Worm (Caenorhabditis elegans) whole organism, L2 larva: Measurements from ENCODE around the gene C15C8.4.
A peak's percentile ranks its signal among the peaks of the same experiment; 100 is the strongest.

Experiments
- C34F6.9 ChIP-seq: fragments of 150-350 bp; optimal IDR thresholded peaks from 2 replicates; lab custom pipeline; 2014; ENCODE audit warnings: missing biosample characterization, missing genetic modification characterization
- F13H6.1 ChIP-seq: sonication (generic microtip); optimal IDR thresholded peaks from 2 replicates; lab custom pipeline; 2016; ENCODE audit warnings: missing genetic modification characterization, missing compliant biosample characterization
- R02D3.7 ChIP-seq: fragments of 150-350 bp; optimal IDR thresholded peaks from 2 replicates; lab custom pipeline; 2014; ENCODE audit warnings: missing biosample characterization, missing genetic modification characterization
- ZK546.5 ChIP-seq: sonication (generic microtip); optimal IDR thresholded peaks from 2 replicates; lab custom pipeline; 2017; ENCODE audit warnings: missing biosample characterization, missing genetic modification characterization
- ama-1 ChIP-seq: fragments of 150-350 bp; optimal IDR thresholded peaks from 2 replicates; lab custom pipeline; 2018; ENCODE audit warnings: inconsistent platforms
- blmp-1 ChIP-seq: sonication (generic microtip); optimal IDR thresholded peaks from 2 replicates; lab custom pipeline; 2017; ENCODE audit warnings: missing genetic modification characterization, mild to moderate bottlenecking, missing compliant biosample characterization, antibody characterized with exemption, moderate library complexity; ENCODE audit not compliant: insufficient read depth
- ceh-16 ChIP-seq: fragments of 150-350 bp; optimal IDR thresholded peaks from 2 replicates; lab custom pipeline; 2014; ENCODE audit warnings: missing biosample characterization, missing genetic modification characterization
- ceh-82 ChIP-seq: fragments of 150-350 bp; optimal IDR thresholded peaks from 2 replicates; lab custom pipeline; 2014; ENCODE audit warnings: missing biosample characterization, missing genetic modification characterization
- crh-2 ChIP-seq: sonication (generic microtip); optimal IDR thresholded peaks from 2 replicates; lab custom pipeline; 2017; ENCODE audit warnings: missing biosample characterization, missing genetic modification characterization
- egl-27 ChIP-seq: sonication (generic microtip); optimal IDR thresholded peaks from 3 replicates; lab custom pipeline; 2017; ENCODE audit warnings: missing biosample characterization, missing genetic modification reagents, missing genetic modification characterization
- elt-3 ChIP-seq: sonication (generic microtip); optimal IDR thresholded peaks from 2 replicates; lab custom pipeline; 2017; ENCODE audit warnings: missing biosample characterization, missing genetic modification characterization
- fos-1 ChIP-seq: fragments of 150-350 bp; optimal IDR thresholded peaks from 2 replicates; lab custom pipeline; 2014; ENCODE audit warnings: missing biosample characterization, missing genetic modification characterization
- gmeb-1 ChIP-seq: fragments of 150-350 bp; optimal IDR thresholded peaks from 2 replicates; lab custom pipeline; 2014; ENCODE audit warnings: missing biosample characterization, missing genetic modification characterization
- lin-11 ChIP-seq: fragments of 150-350 bp; sonication (generic microtip); optimal IDR thresholded peaks from 2 replicates; lab custom pipeline; 2014; ENCODE audit warnings: missing biosample characterization, missing genetic modification characterization, inconsistent platforms, mixed read lengths
- lin-13 ChIP-seq: fragments of 150-350 bp; optimal IDR thresholded peaks from 2 replicates; lab custom pipeline; 2014; ENCODE audit warnings: missing biosample characterization, missing genetic modification reagents, missing genetic modification characterization
- lin-39 ChIP-seq: fragments of 150-350 bp; optimal IDR thresholded peaks from 2 replicates; lab custom pipeline; 2014; ENCODE audit warnings: missing biosample characterization, missing genetic modification reagents, missing genetic modification characterization
- lsy-2 ChIP-seq, 2 experiments: fragments of 150-350 bp in 1 of 2; sonication (generic microtip) in 1 of 2; optimal IDR thresholded peaks; 2 replicates each; lab custom pipeline; 2014 to 2017; ENCODE audit warnings: missing biosample characterization in 2 of 2, missing genetic modification characterization in 2 of 2
- mab-5 ChIP-seq: fragments of 150-350 bp; optimal IDR thresholded peaks from 2 replicates; lab custom pipeline; 2014; ENCODE audit warnings: missing biosample characterization, missing genetic modification characterization
- mbf-1 ChIP-seq: sonication (generic microtip); optimal IDR thresholded peaks from 2 replicates; lab custom pipeline; 2017; ENCODE audit warnings: missing biosample characterization, missing genetic modification characterization
- mdl-1 ChIP-seq, 2 experiments: fragments of 150-350 bp in 1 of 2; sonication (generic microtip) in 1 of 2; optimal IDR thresholded peaks; 2 replicates each; lab custom pipeline; 2017; ENCODE audit warnings: missing biosample characterization in 2 of 2, missing genetic modification characterization in 2 of 2
- nhr-10 ChIP-seq: sonication (generic microtip); optimal IDR thresholded peaks from 2 replicates; lab custom pipeline; 2017; ENCODE audit warnings: missing biosample characterization, missing genetic modification characterization
- nhr-11 ChIP-seq: fragments of 150-350 bp; optimal IDR thresholded peaks from 2 replicates; lab custom pipeline; 2014; ENCODE audit warnings: missing biosample characterization, missing genetic modification characterization
- nhr-12 ChIP-seq: fragments of 150-350 bp; optimal IDR thresholded peaks from 2 replicates; lab custom pipeline; 2014; ENCODE audit warnings: missing biosample characterization, missing genetic modification characterization
- nhr-129 ChIP-seq: fragments of 150-350 bp; optimal IDR thresholded peaks from 2 replicates; lab custom pipeline; 2014; ENCODE audit warnings: missing biosample characterization, missing genetic modification characterization
- nhr-21 ChIP-seq: fragments of 150-350 bp; optimal IDR thresholded peaks from 2 replicates; lab custom pipeline; 2014; ENCODE audit warnings: missing biosample characterization, missing genetic modification characterization
- nhr-23 ChIP-seq: fragments of 150-350 bp; optimal IDR thresholded peaks from 2 replicates; lab custom pipeline; 2014; ENCODE audit warnings: missing biosample characterization, missing genetic modification reagents, missing genetic modification characterization
- nhr-237 ChIP-seq: fragments of 150-350 bp; optimal IDR thresholded peaks from 2 replicates; lab custom pipeline; 2014; ENCODE audit warnings: missing biosample characterization, missing genetic modification characterization
- nhr-6 ChIP-seq: fragments of 150-350 bp; optimal IDR thresholded peaks from 2 replicates; lab custom pipeline; 2014; ENCODE audit warnings: missing biosample characterization, missing genetic modification characterization
- nhr-77 ChIP-seq: fragments of 150-350 bp; optimal IDR thresholded peaks from 2 replicates; lab custom pipeline; 2014; ENCODE audit warnings: missing biosample characterization, missing genetic modification characterization
- peb-1 ChIP-seq: fragments of 150-350 bp; optimal IDR thresholded peaks from 2 replicates; lab custom pipeline; 2014; ENCODE audit warnings: missing biosample characterization, missing genetic modification characterization
- sem-4 ChIP-seq: fragments of 150-350 bp; optimal IDR thresholded peaks from 2 replicates; lab custom pipeline; 2014; ENCODE audit warnings: missing biosample characterization, missing genetic modification reagents, missing genetic modification characterization
- skn-1 ChIP-seq: sonication (generic microtip); optimal IDR thresholded peaks from 2 replicates; lab custom pipeline; 2017; ENCODE audit warnings: missing biosample characterization, missing genetic modification characterization
- sma-3 ChIP-seq: sonication (generic microtip); optimal IDR thresholded peaks from 2 replicates; lab custom pipeline; 2016; ENCODE audit warnings: missing genetic modification reagents, missing genetic modification characterization, missing compliant biosample characterization
- sma-9 ChIP-seq, 2 experiments: fragments of 150-350 bp in 1 of 2; sonication (generic microtip) in 1 of 2; optimal IDR thresholded peaks; 2 replicates each; lab custom pipeline; 2014 to 2016; ENCODE audit warnings: missing genetic modification characterization in 2 of 2, mild to moderate bottlenecking in 1 of 2, missing biosample characterization in 1 of 2, missing compliant biosample characterization in 1 of 2, missing genetic modification reagents in 1 of 2, moderate library complexity in 1 of 2
- snpc-4 ChIP-seq: fragments of 150-350 bp; optimal IDR thresholded peaks from 2 replicates; lab custom pipeline; 2014; ENCODE audit warnings: missing biosample characterization, missing genetic modification characterization
- unc-55 ChIP-seq: fragments of 150-350 bp; sonication (generic microtip); optimal IDR thresholded peaks from 3 replicates; lab custom pipeline; 2014; ENCODE audit warnings: missing biosample characterization, missing genetic modification reagents, missing genetic modification characterization
- unc-62 ChIP-seq: fragments of 150-350 bp; optimal IDR thresholded peaks from 2 replicates; lab custom pipeline; 2014; ENCODE audit warnings: missing biosample characterization, missing genetic modification reagents, missing genetic modification characterization
- zag-1 ChIP-seq: fragments of 150-350 bp; optimal IDR thresholded peaks from 2 replicates; lab custom pipeline; 2014; ENCODE audit warnings: missing biosample characterization, missing genetic modification characterization
- ztf-1 ChIP-seq: fragments of 200-800 bp; sonication (Bioruptor generic); conservative IDR thresholded peaks from 2 replicates; pipeline ENCODE4 v1.3.6; 2022; ENCODE audit warnings: missing genetic modification characterization, missing compliant biosample characterization
- ztf-11 ChIP-seq: sonication (generic microtip); optimal IDR thresholded peaks from 2 replicates; lab custom pipeline; 2017; ENCODE audit warnings: missing biosample characterization, missing genetic modification characterization
- ztf-4 ChIP-seq: fragments of 150-350 bp; optimal IDR thresholded peaks from 2 replicates; lab custom pipeline; 2014; ENCODE audit warnings: missing biosample characterization, missing genetic modification characterization

The C15C8.4 gene

DNA sequence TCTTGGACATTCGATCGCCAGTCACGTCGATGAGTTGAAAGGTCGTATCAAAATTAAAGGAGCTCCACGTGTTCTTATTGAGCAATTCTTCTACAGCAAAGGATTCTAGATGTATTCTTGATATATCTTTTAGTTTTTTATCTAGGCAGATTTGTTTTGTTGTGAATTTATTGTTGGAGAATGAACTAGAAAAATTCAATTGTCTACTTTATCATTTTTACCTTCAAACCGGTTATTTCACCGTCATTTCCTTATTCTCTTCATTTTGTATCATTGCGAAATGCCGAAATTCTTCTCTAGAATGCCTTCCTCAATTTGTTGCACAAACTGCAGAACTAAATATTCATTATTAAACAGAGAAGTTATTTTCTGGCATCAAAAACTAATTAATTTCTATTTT lies 18.0 kb downstream of the C15C8.4 start, which contains the start of gene R11D1.10:
TSS of gene R11D1.10 (plus strand) at position 301 of the 400 bp plus-strand sequence.
- TF ChIP-seq gmeb-1 (tag; lab: Kevin White, UChicago) = no peak
- TF ChIP-seq nhr-6 (tag; lab: Kevin White, UChicago) = no peak
- TF ChIP-seq lin-13 = no peak
- TF ChIP-seq nhr-77 (tag; lab: Kevin White, UChicago) = no peak
- no peak for TF ChIP-seq egl-27 (tag; lab: Kevin White, UChicago)
- TF ChIP-seq lin-11 = no peak
- no peak for TF ChIP-seq ztf-4 (tag; lab: Kevin White, UChicago)
- TF ChIP-seq lin-39 = no peak
- no peak for TF ChIP-seq crh-2 (tag; lab: Kevin White, UChicago)
- TF ChIP-seq mbf-1 (tag; lab: Kevin White, UChicago) = no peak
- no peak for TF ChIP-seq C34F6.9 (tag; lab: Kevin White, UChicago)
- no peak for TF ChIP-seq F13H6.1 (tag; lab: Kevin White, UChicago)
- no peak for TF ChIP-seq nhr-11 (tag; lab: Kevin White, UChicago)
- TF ChIP-seq ztf-11 (tag; lab: Kevin White, UChicago) = no peak
- TF ChIP-seq fos-1 (tag; lab: Kevin White, UChicago) = no peak
- no peak for TF ChIP-seq nhr-237 (tag; lab: Kevin White, UChicago)
- no peak for TF ChIP-seq peb-1 (tag; lab: Kevin White, UChicago)

DNA sequence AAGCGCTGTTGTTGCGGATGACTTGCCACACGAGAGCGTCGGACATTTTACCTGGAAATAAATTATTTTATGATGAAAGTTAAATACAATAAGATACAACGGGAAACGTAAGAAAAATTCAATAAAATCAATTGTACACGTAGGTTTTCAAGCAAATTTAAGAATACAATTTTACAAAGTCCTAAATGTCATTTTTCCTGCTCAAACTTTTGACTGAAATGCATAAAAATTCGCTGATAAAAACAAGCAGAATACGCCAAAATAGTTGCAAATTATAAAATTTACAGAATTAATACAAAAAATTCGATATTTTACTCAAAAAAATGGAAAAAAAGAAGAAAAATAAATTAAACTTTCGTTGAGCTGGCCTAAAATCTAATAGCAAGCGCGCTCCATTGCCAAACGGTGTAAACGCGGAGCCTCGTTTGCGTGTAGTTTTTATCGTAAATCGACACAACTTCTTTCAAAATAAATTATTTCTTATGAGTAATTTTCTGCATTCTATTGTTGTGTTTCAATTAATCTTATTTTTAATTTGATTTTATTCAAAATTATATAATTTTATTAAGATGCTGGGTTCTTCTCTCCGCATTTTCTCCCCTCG lies 19.1 kb downstream of the C15C8.4 start, which contains the start of the genes rpl-28 and mrpl-49:
TSS of gene rpl-28 (minus strand) at position 51 of the 604 bp plus-strand sequence.
TSS of gene mrpl-49 (plus strand) at position 570 of the 604 bp plus-strand sequence.
- no peak for TF ChIP-seq nhr-77 (tag; lab: Kevin White, UChicago)
- TF ChIP-seq nhr-12 (tag; lab: Kevin White, UChicago) = no peak
- peak; percentile 75 for TF ChIP-seq nhr-21 (tag; lab: Kevin White, UChicago)
- TF ChIP-seq blmp-1 (tag; lab: Kevin White, UChicago) = peak; percentile 74
- TF ChIP-seq fos-1 (tag; lab: Kevin White, UChicago) = peak; percentile 86
- peak; percentile 64 to 93 for TF ChIP-seq lsy-2 (tag; optimal IDR thresholded peaks at IDR 0.05; lab: Kevin White, UChicago)
- peak; percentile 82 for TF ChIP-seq mab-5
- TF ChIP-seq egl-27 (tag; lab: Kevin White, UChicago) = peak; percentile 47
- peak in 1 of 2 experiments; percentile 27 for TF ChIP-seq mdl-1 (tag; optimal IDR thresholded peaks at IDR 0.05; lab: Kevin White, UChicago)
- TF ChIP-seq skn-1 (tag; lab: Kevin White, UChicago) = peak; percentile 49
- peak; percentile 40 for TF ChIP-seq ceh-16 (tag; lab: Kevin White, UChicago)
- no peak for TF ChIP-seq ztf-11 (tag; lab: Kevin White, UChicago)
- peak; percentile 89 for TF ChIP-seq lin-13
- peak; percentile 36 for TF ChIP-seq zag-1 (tag; lab: Kevin White, UChicago)
- TF ChIP-seq nhr-237 (tag; lab: Kevin White, UChicago) = no peak
- peak; percentile 85 for TF ChIP-seq sma-9 (GFP tag; optimal IDR thresholded peaks at IDR 0.05; lab: Kevin White, UChicago)
- TF ChIP-seq sma-9 (tag; optimal IDR thresholded peaks at IDR 0.05; lab: Kevin White, UChicago) = no peak
- TF ChIP-seq crh-2 (tag; lab: Kevin White, UChicago) = peak; percentile 91
- TF ChIP-seq ceh-82 (tag; lab: Kevin White, UChicago) = peak; percentile 2
- TF ChIP-seq unc-55 = peak; percentile 98
- peak; percentile 85 for TF ChIP-seq lin-11
- TF ChIP-seq R02D3.7 (tag; lab: Kevin White, UChicago) = peak; percentile 82
- peak; percentile 83 for TF ChIP-seq snpc-4 (tag; lab: Kevin White, UChicago)
- TF ChIP-seq ZK546.5 = no peak
- TF ChIP-seq nhr-129 (tag; lab: Kevin White, UChicago) = peak; percentile 89
- TF ChIP-seq C34F6.9 (tag; lab: Kevin White, UChicago) = peak; percentile 96
- TF ChIP-seq unc-62 (GFP tag; lab: Kevin White, UChicago) = no peak
- peak; percentile 72 for TF ChIP-seq F13H6.1 (tag; lab: Kevin White, UChicago)
- TF ChIP-seq elt-3 (tag; lab: Kevin White, UChicago) = no peak
- peak; percentile 70 for TF ChIP-seq ztf-4 (tag; lab: Kevin White, UChicago)
- peak; percentile 85 for TF ChIP-seq gmeb-1 (tag; lab: Kevin White, UChicago)
- TF ChIP-seq sma-3 (GFP tag; lab: Kevin White, UChicago) = peak; percentile 80
- no peak for TF ChIP-seq nhr-23 (tag; lab: Kevin White, UChicago)
- TF ChIP-seq nhr-10 (tag; lab: Kevin White, UChicago) = no peak
- TF ChIP-seq sem-4 (tag; lab: Kevin White, UChicago) = peak; percentile 78
- no peak for TF ChIP-seq ztf-1 (GFP tag; lab: Robert Waterston, UW)
- peak; percentile 50 for TF ChIP-seq ama-1 (lab: Kevin White, UChicago)
